Worm (Caenorhabditis elegans): ENCODE data around the gene C38D9.2.

DNA sequence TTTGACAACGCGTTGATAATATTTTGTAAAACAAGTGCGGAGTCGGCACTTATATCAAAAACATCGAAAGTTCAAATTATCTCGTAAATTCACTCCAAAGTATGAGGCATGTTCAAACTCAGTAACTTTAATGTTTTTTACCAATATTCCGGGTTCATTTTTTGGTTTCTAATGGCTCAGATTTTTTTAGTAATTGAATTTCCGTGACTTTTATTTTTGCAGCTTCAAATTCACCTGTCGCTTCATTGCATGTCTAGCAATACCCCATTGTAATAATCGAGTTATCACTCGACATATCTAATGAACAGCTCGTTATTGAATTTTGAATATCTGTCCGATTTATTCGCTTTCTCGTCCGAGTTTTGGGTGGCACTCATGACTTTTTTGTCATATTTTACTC, 39.2 kb upstream of the C38D9.2 start, which contains the start of gene srz-90:
- TF ChIP-seq W03F9.2 (tag; optimal IDR thresholded peaks at IDR 0.05) (no peak), him-1 (tag; optimal IDR thresholded peaks at IDR 0.05) (no peak), dao-5 (tag; optimal IDR thresholded peaks at IDR 0.05) (no peak)
